Fruit fly (Drosophila melanogaster) S2 (cell line): ENCODE data around the gene CG32269.

Experiments used
- CG8478 ChIP-seq: fragments of >200 bp; optimal IDR thresholded peaks from 2 replicates; lab custom pipeline; 2018
- CTCF ChIP-seq, 2 experiments: fragments of >200 bp; optimal IDR thresholded peaks; 2 replicates each; lab custom pipeline; 2018

DNA sequence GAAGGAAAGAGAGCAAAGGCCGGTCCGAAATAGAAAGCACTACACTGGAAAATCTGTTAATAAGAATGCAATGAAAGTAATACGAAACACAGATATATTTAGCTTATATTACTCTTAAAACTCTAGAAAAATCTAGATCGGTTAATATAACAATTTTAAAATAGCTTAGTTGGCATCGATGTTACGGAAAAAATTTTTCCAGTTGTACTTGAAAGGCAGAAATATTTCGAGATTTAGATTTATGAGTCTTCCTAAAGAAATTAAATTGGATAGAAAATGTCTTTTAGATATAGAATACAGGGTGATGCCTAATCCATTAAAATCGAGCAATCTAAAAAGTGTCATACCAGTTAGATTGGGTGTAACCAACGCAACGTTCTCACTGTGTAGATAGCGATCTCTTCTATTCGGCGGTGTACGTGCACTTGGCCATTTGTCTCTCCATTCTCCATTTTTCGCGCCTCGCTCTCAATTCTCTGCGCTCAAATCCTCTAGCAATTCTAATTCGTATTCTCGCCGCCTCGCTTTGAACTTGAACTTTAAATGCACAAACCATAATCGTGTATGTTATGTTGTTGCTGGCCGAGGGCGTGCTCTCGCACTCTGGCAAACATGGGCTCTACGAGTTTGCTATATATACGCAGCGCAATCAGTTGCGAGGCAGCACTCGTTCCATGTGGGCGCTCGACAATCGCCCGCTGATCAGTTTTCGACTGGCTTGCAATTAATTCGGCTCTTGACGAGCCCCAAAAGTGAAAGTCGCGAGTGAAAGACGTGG is 41.4 kb upstream of the CG32269 start:
- TF ChIP-seq CTCF (optimal IDR thresholded peaks at IDR 0.05; lab: Kevin White, UChicago): no peak
- no peak for TF ChIP-seq CG8478 (lab: Kevin White, UChicago)
